Fruit fly (Drosophila melanogaster): ENCODE data around the gene CG1737.

The CG1737 gene

dm6 chrX:11391364-11391915, 41.0 kb downstream of the CG1737 start (continued):
- TF ChIP-seq CG18476 (GFP tag; optimal IDR thresholded peaks at IDR 0.05), result no peak
- TF ChIP-seq CG3065 (GFP tag; optimal IDR thresholded peaks at IDR 0.05), result no peak
- no peak for TF ChIP-seq lov (optimal IDR thresholded peaks at IDR 0.05)
- TF ChIP-seq lov (GFP tag; IDR thresholded peaks at IDR 0.05), result no peak
- peak; percentile 94 for TF ChIP-seq Ets65A (GFP tag)
- no peak for TF ChIP-seq CG9797 (GFP tag; optimal IDR thresholded peaks at IDR 0.05)
- peak in 1 of 2 experiments; percentile 30 for TF ChIP-seq dpn (GFP tag; optimal IDR thresholded peaks at IDR 0.05)
- 0 out of 3 replicates have a peak, but pooled peaks have one; percentile 55 for TF ChIP-seq ken (GFP tag; IDR thresholded peaks at IDR 0.05)
- TF ChIP-seq CG12155 (GFP tag; optimal IDR thresholded peaks at IDR 0.05), result no peak
- TF ChIP-seq zen (tag; optimal IDR thresholded peaks at IDR 0.05), result no peak
- no peak for TF ChIP-seq ERR (GFP tag; optimal IDR thresholded peaks at IDR 0.05)
- TF ChIP-seq Myb (GFP tag; optimal IDR thresholded peaks at IDR 0.05), result no peak
- TF ChIP-seq CG6813 (GFP tag; optimal IDR thresholded peaks at IDR 0.05), result no peak
- TF ChIP-seq sisA (GFP tag; IDR thresholded peaks at IDR 0.05), result peak; percentile 64
- TF ChIP-seq CG7839 (tag; optimal IDR thresholded peaks at IDR 0.05), result peak; percentile 42
- TF ChIP-seq crp (GFP tag; optimal IDR thresholded peaks at IDR 0.05), result no peak
- TF ChIP-seq HHEX (GFP tag; optimal IDR thresholded peaks at IDR 0.05), result no peak
- TF ChIP-seq CG32767 (GFP tag; IDR thresholded peaks at IDR 0.05), result no peak
- TF ChIP-seq Dp (GFP tag; optimal IDR thresholded peaks at IDR 0.05), result no peak
- no peak for TF ChIP-seq Oli (tag; optimal IDR thresholded peaks at IDR 0.05)
- no peak for TF ChIP-seq CG7928 (GFP tag; optimal IDR thresholded peaks at IDR 0.05)
- TF ChIP-seq bab2 (GFP tag; optimal IDR thresholded peaks at IDR 0.05), result no peak
- TF ChIP-seq eve (GFP tag; optimal IDR thresholded peaks at IDR 0.05), result no peak
- TF ChIP-seq corto (GFP tag; optimal IDR thresholded peaks at IDR 0.05), result no peak
- peak; percentile 11; the same call in 1 of the 2 replicates for TF ChIP-seq MBD-R2 (GFP tag; IDR thresholded peaks at IDR 0.05)
- TF ChIP-seq mld (GFP tag; IDR thresholded peaks at IDR 0.05; ENCODE audit: partially characterized antibody), result no peak
- TF ChIP-seq CG33213 (GFP tag; optimal IDR thresholded peaks at IDR 0.05), result no peak
- no peak for TF ChIP-seq CG11696 (GFP tag; IDR thresholded peaks at IDR 0.05)
- no peak for TF ChIP-seq jing (GFP tag; optimal IDR thresholded peaks at IDR 0.05)
- no peak for TF ChIP-seq CG12299 (tag; optimal IDR thresholded peaks at IDR 0.05)
- peak; percentile 85 for TF ChIP-seq slbo (GFP tag; IDR thresholded peaks at IDR 0.05)
- TF ChIP-seq Mad (GFP tag; optimal IDR thresholded peaks at IDR 0.05), result no peak
- TF ChIP-seq phol (tag; optimal IDR thresholded peaks at IDR 0.05), result peak; percentile 18
- peak; percentile 48; the same call in 1 of the 2 replicates for TF ChIP-seq Xrp1 (GFP tag; IDR thresholded peaks at IDR 0.05)
- TF ChIP-seq knrl (GFP tag; IDR thresholded peaks at IDR 0.05; ENCODE audit: partially characterized antibody), result no peak
- peak; percentile 29 for TF ChIP-seq tx (GFP tag; optimal IDR thresholded peaks at IDR 0.05)
- no peak for TF ChIP-seq CG2129 (GFP tag; IDR thresholded peaks at IDR 0.05; ENCODE audit: partially characterized antibody)
- TF ChIP-seq tgo (GFP tag; IDR thresholded peaks at IDR 0.05), result peak; percentile 44; the same call in 1 of the 3 replicates
- no peak for TF ChIP-seq sqz (GFP tag; optimal IDR thresholded peaks at IDR 0.05)
- no peak for TF ChIP-seq CG31365 (tag; optimal IDR thresholded peaks at IDR 0.05)
- no peak for TF ChIP-seq Nf-YB (GFP tag; optimal IDR thresholded peaks at IDR 0.05)
- no peak for TF ChIP-seq nmo (GFP tag; optimal IDR thresholded peaks at IDR 0.05)
- no peak for TF ChIP-seq Six4 (GFP tag; optimal IDR thresholded peaks at IDR 0.05)
- TF ChIP-seq CG12104 (GFP tag; optimal IDR thresholded peaks at IDR 0.05), result no peak
- no peak for TF ChIP-seq CG12744 (GFP tag; optimal IDR thresholded peaks at IDR 0.05)
- TF ChIP-seq CG17802 (tag; optimal IDR thresholded peaks at IDR 0.05), result no peak
- no peak for TF ChIP-seq CG11723 (GFP tag; optimal IDR thresholded peaks at IDR 0.05)
- TF ChIP-seq Dfd (GFP tag; optimal IDR thresholded peaks at IDR 0.05), result no peak
- no peak for TF ChIP-seq chn (GFP tag; optimal IDR thresholded peaks at IDR 0.05)
- no peak for TF ChIP-seq CG31441 (GFP tag; IDR thresholded peaks at IDR 0.05)
- TF ChIP-seq kay (GFP tag; optimal IDR thresholded peaks at IDR 0.05), result no peak
